Fruit fly (Drosophila melanogaster): ENCODE data around the gene Trf4-1.

Trf4-1 gene

DNA sequence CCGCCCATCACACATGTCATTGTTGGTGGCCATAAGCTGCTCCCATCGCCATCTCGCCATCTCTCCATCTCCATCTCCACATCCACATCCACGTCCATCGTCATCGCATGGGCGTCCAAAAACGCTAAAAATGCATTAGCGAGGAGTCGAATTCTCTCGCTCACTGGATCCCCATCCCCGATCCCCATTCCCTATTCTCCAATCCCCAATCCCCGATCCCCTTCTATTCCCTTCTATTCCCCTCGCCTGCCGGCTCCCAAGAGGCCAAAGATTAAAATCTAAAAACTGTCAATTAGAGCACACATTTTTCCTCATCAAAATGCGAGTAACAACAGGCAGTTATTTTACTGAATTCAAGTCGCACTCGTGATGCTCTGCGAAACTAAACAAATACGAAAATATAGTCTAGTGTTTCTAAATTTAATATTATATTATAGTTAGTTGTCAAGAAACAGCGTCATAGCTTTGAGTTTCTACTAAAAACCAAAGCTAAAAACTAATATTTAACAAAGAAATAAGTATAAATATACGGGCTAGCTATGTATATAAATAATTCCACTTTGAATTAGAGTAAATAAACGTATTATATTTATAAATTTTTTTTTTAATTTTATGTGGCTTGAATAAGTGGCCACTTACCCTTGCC, 56.8 kb downstream of the Trf4-1 start:
- TF ChIP-seq Sox14 (GFP tag; optimal IDR thresholded peaks at IDR 0.05): no peak
- peak; percentile 7 for TF ChIP-seq svp (GFP tag)
